Fruit fly (Drosophila melanogaster): ENCODE measurements around the gene Ype.

dm6 chrX:13383770-13384169 is 3.4 kb downstream of the Ype start:
- TF ChIP-seq kay (GFP tag; ENCODE audit: borderline replicate concordance) (no peak), cnc (optimal IDR thresholded peaks at IDR 0.05) (no peak), pad (GFP tag; optimal IDR thresholded peaks at IDR 0.05) (peak; percentile 75)
